Fruit fly (Drosophila melanogaster) whole organism, embryonic: ENCODE measurements around the gene Arv1.

Experiments
- Asciz ChIP-seq: fragments of 200-800 bp; sonication (Bioruptor generic); optimal IDR thresholded peaks from 2 replicates; lab custom pipeline; 2017; ENCODE audit warnings: missing biosample characterization, mild to moderate bottlenecking, missing genetic modification characterization, missing genetic modification reagents
- CG10543 ChIP-seq: fragments of 200-800 bp; sonication (Bioruptor generic); optimal IDR thresholded peaks from 3 replicates; lab custom pipeline; 2017; ENCODE audit warnings: missing biosample characterization, mild to moderate bottlenecking, missing genetic modification characterization, moderate library complexity
- CG11695 ChIP-seq: fragments of 200-800 bp; sonication (Bioruptor generic); IDR thresholded peaks from 3 replicates; pipeline ENCODE4 v1.3.6; 2022; ENCODE audit warnings: missing biosample characterization, missing genetic modification characterization
- CG12236 ChIP-seq: fragments of 200-800 bp; sonication (Bioruptor generic); optimal IDR thresholded peaks from 2 replicates; lab custom pipeline; 2016; ENCODE audit warnings: missing biosample characterization, missing genetic modification characterization
- CG13287 ChIP-seq: fragments of 200-800 bp; sonication (Bioruptor generic); IDR thresholded peaks from 2 replicates; pipeline ENCODE4 v1.3.6; 2022; ENCODE audit warnings: missing biosample characterization, missing genetic modification characterization; ENCODE audit not compliant: partially characterized antibody
- CG13624 ChIP-seq: fragments of 200-800 bp; sonication (Bioruptor generic); optimal IDR thresholded peaks from 2 replicates; lab custom pipeline; 2016; ENCODE audit warnings: missing biosample characterization, missing genetic modification characterization
- CG14710 ChIP-seq: fragments of 200-800 bp; sonication (Bioruptor generic); optimal IDR thresholded peaks from 3 replicates; lab custom pipeline; 2019; ENCODE audit warnings: missing biosample characterization, mild to moderate bottlenecking, missing genetic modification characterization, moderate library complexity
- CG17912 ChIP-seq: fragments of 200-800 bp; sonication (Bioruptor generic); optimal IDR thresholded peaks from 2 replicates; lab custom pipeline; 2018; ENCODE audit warnings: missing biosample characterization, mild to moderate bottlenecking, missing genetic modification characterization
- CG18599 ChIP-seq: fragments of 200-800 bp; sonication (Bioruptor generic); optimal IDR thresholded peaks from 3 replicates; lab custom pipeline; 2017; ENCODE audit warnings: missing biosample characterization, missing genetic modification characterization, mild to moderate bottlenecking, moderate library complexity, missing genetic modification reagents
- CG18764 ChIP-seq: fragments of 200-800 bp; sonication (Bioruptor generic); optimal IDR thresholded peaks from 3 replicates; lab custom pipeline; 2016; ENCODE audit warnings: missing biosample characterization, missing genetic modification characterization
- CG30403 ChIP-seq: fragments of 200-800 bp; sonication (Bioruptor generic); optimal IDR thresholded peaks from 3 replicates; lab custom pipeline; 2016; ENCODE audit warnings: missing biosample characterization, missing genetic modification characterization
- CG3281 ChIP-seq: fragments of 200-800 bp; sonication (Bioruptor generic); optimal IDR thresholded peaks from 3 replicates; lab custom pipeline; 2017; ENCODE audit warnings: missing biosample characterization, mild to moderate bottlenecking, missing genetic modification characterization
- CG7271 ChIP-seq: fragments of 200-800 bp; sonication (Bioruptor generic); optimal IDR thresholded peaks from 2 replicates; lab custom pipeline; 2018; ENCODE audit warnings: missing biosample characterization, mild to moderate bottlenecking, missing genetic modification characterization, moderate library complexity
- CG7786 ChIP-seq: fragments of 200-800 bp; sonication (Bioruptor generic); optimal IDR thresholded peaks from 2 replicates; lab custom pipeline; 2016; ENCODE audit warnings: missing biosample characterization, missing genetic modification characterization
- CG8924 ChIP-seq: fragments of 200-800 bp; optimal IDR thresholded peaks from 3 replicates; lab custom pipeline; 2019; ENCODE audit warnings: missing biosample characterization, mild to moderate bottlenecking, missing genetic modification characterization, moderate library complexity
- CG9437 ChIP-seq: fragments of 200-800 bp; sonication (Bioruptor generic); optimal IDR thresholded peaks from 2 replicates; lab custom pipeline; 2018; ENCODE audit warnings: missing biosample characterization, mild to moderate bottlenecking, missing genetic modification characterization
- CG9876 ChIP-seq: fragments of 200-800 bp; sonication (Bioruptor generic); optimal IDR thresholded peaks from 2 replicates; lab custom pipeline; 2016; ENCODE audit warnings: missing biosample characterization, missing genetic modification characterization
- CrebB ChIP-seq: fragments of 200-800 bp; sonication (Bioruptor generic); optimal IDR thresholded peaks from 3 replicates; lab custom pipeline; 2018; ENCODE audit warnings: missing biosample characterization, mild to moderate bottlenecking, missing genetic modification characterization
- Doc3 ChIP-seq: fragments of 200-800 bp; sonication (Bioruptor generic); IDR thresholded peaks from 3 replicates; pipeline ENCODE4 v1.3.6; 2022; ENCODE audit warnings: missing biosample characterization, missing genetic modification characterization; ENCODE audit not compliant: partially characterized antibody
- Elba2 ChIP-seq: fragments of 200-800 bp; sonication (Bioruptor generic); optimal IDR thresholded peaks from 3 replicates; lab custom pipeline; 2016; ENCODE audit warnings: missing biosample characterization, missing genetic modification characterization
- Fer3 ChIP-seq: fragments of 200-800 bp; sonication (Bioruptor generic); optimal IDR thresholded peaks from 2 replicates; lab custom pipeline; 2018; ENCODE audit warnings: missing biosample characterization, mild to moderate bottlenecking, missing genetic modification characterization, moderate library complexity
- HmgD ChIP-seq: fragments of 200-800 bp; sonication (Bioruptor generic); optimal IDR thresholded peaks from 3 replicates; lab custom pipeline; 2016; ENCODE audit warnings: missing biosample characterization, missing genetic modification characterization
- HmgZ ChIP-seq: fragments of 200-800 bp; sonication (Bioruptor generic); optimal IDR thresholded peaks from 2 replicates; lab custom pipeline; 2018; ENCODE audit warnings: missing biosample characterization, mild to moderate bottlenecking, missing genetic modification characterization
- Hr78 ChIP-seq, 2 experiments: fragments of 200-800 bp in 1 of 2; fragments of >200 bp in 1 of 2; sonication (Bioruptor generic) in 1 of 2; optimal IDR thresholded peaks; 2 replicates each; lab custom pipeline; 2017 to 2019; ENCODE audit warnings: missing biosample characterization in 2 of 2, missing genetic modification characterization in 2 of 2, mild to moderate bottlenecking in 1 of 2, moderate library complexity in 1 of 2
- Lhr ChIP-seq: fragments of 200-800 bp; sonication (Bioruptor generic); optimal IDR thresholded peaks from 3 replicates; lab custom pipeline; 2017; ENCODE audit warnings: mild to moderate bottlenecking, missing biosample characterization, missing genetic modification reagents, missing genetic modification characterization
- NK7.1 ChIP-seq: fragments of 200-800 bp; sonication (Bioruptor generic); optimal IDR thresholded peaks from 3 replicates; lab custom pipeline; 2016; ENCODE audit warnings: missing biosample characterization, missing genetic modification characterization
- Neu2 ChIP-seq: fragments of 200-800 bp; sonication (Bioruptor generic); optimal IDR thresholded peaks from 3 replicates; lab custom pipeline; 2016; ENCODE audit warnings: missing biosample characterization, missing genetic modification characterization, borderline replicate concordance
- Oli ChIP-seq: fragments of 200-800 bp; sonication (Bioruptor generic); optimal IDR thresholded peaks from 2 replicates; lab custom pipeline; 2018; ENCODE audit warnings: missing biosample characterization, mild to moderate bottlenecking, missing genetic modification characterization, moderate library complexity
- Sin3A ChIP-seq: fragments of >200 bp; optimal IDR thresholded peaks from 2 replicates; lab custom pipeline; 2018
- Ssrp ChIP-seq: fragments of 200-800 bp; sonication (Bioruptor generic); optimal IDR thresholded peaks from 2 replicates; lab custom pipeline; 2018; ENCODE audit warnings: missing biosample characterization, mild to moderate bottlenecking, missing genetic modification characterization, moderate library complexity
- Stat92E ChIP-seq, 3 experiments: fragments of >200 bp in 2 of 3; fragments of 200-800 bp in 1 of 3; sonication (Bioruptor generic) in 1 of 3; optimal IDR thresholded peaks; 2 replicates each; lab custom pipeline; 2017 to 2019; ENCODE audit warnings: missing biosample characterization in 3 of 3, missing genetic modification characterization in 3 of 3, mild to moderate bottlenecking in 1 of 3, moderate library complexity in 1 of 3
- YL-1 ChIP-seq: fragments of 200-800 bp; sonication (Bioruptor generic); optimal IDR thresholded peaks from 3 replicates; lab custom pipeline; 2017; ENCODE audit warnings: missing biosample characterization, mild to moderate bottlenecking, missing genetic modification characterization
- ase ChIP-seq: fragments of 200-800 bp; sonication (Bioruptor generic); IDR thresholded peaks from 3 replicates; pipeline ENCODE4 v1.3.6; 2022; ENCODE audit warnings: missing biosample characterization, missing genetic modification characterization
- chn ChIP-seq: fragments of 200-800 bp; sonication (Bioruptor generic); optimal IDR thresholded peaks from 2 replicates; lab custom pipeline; 2016; ENCODE audit warnings: missing biosample characterization, missing genetic modification characterization
- dmrt99B ChIP-seq: fragments of 200-800 bp; sonication (Bioruptor generic); optimal IDR thresholded peaks from 2 replicates; lab custom pipeline; 2018; ENCODE audit warnings: missing biosample characterization, mild to moderate bottlenecking, missing genetic modification characterization, moderate library complexity
- dysf ChIP-seq: fragments of 200-800 bp; sonication (Bioruptor generic); IDR thresholded peaks from 3 replicates; pipeline ENCODE4 v1.3.6; 2022; ENCODE audit warnings: missing biosample characterization, missing genetic modification characterization
- eyg ChIP-seq: fragments of 200-800 bp; sonication (Bioruptor generic); optimal IDR thresholded peaks from 3 replicates; lab custom pipeline; 2016; ENCODE audit warnings: missing biosample characterization, missing genetic modification characterization
- fu2 ChIP-seq: fragments of 200-800 bp; sonication (Bioruptor generic); optimal IDR thresholded peaks from 2 replicates; lab custom pipeline; 2016; ENCODE audit warnings: missing biosample characterization, missing genetic modification characterization
- gem ChIP-seq: fragments of 200-800 bp; sonication (Bioruptor generic); optimal IDR thresholded peaks from 2 replicates; lab custom pipeline; 2019; ENCODE audit warnings: missing biosample characterization, mild to moderate bottlenecking, missing genetic modification characterization, moderate library complexity
- lilli ChIP-seq: fragments of 200-800 bp; sonication (Bioruptor generic); optimal IDR thresholded peaks from 3 replicates; lab custom pipeline; 2016; ENCODE audit warnings: missing biosample characterization, missing genetic modification characterization
- lola ChIP-seq, 3 experiments: fragments of >200 bp in 2 of 3; fragments of 200-800 bp in 1 of 3; sonication (Bioruptor generic) in 1 of 3; optimal IDR thresholded peaks; 2 replicates each; lab custom pipeline; 2017 to 2019; ENCODE audit warnings: missing biosample characterization in 3 of 3, missing genetic modification characterization in 3 of 3, mild to moderate bottlenecking in 1 of 3, moderate library complexity in 1 of 3
- nom ChIP-seq: fragments of 200-800 bp; sonication (Bioruptor generic); optimal IDR thresholded peaks from 2 replicates; lab custom pipeline; 2017; ENCODE audit warnings: missing biosample characterization, missing genetic modification characterization, mild to moderate bottlenecking, moderate library complexity, missing genetic modification reagents
- pros ChIP-seq: fragments of 200-800 bp; sonication (Bioruptor generic); optimal IDR thresholded peaks from 3 replicates; lab custom pipeline; 2019; ENCODE audit warnings: missing biosample characterization, mild to moderate bottlenecking, missing genetic modification characterization, moderate library complexity
- rib ChIP-seq: fragments of 200-800 bp; sonication (Bioruptor generic); IDR thresholded peaks from 2 replicates; pipeline ENCODE4 v1.3.6; 2022; ENCODE audit warnings: missing biosample characterization, missing genetic modification characterization
- so ChIP-seq: fragments of 200-800 bp; sonication (Bioruptor generic); IDR thresholded peaks from 3 replicates; pipeline ENCODE4 v1.3.6; 2022; ENCODE audit warnings: missing biosample characterization, missing genetic modification characterization
- sqz ChIP-seq: fragments of 200-800 bp; sonication (Bioruptor generic); optimal IDR thresholded peaks from 3 replicates; lab custom pipeline; 2018; ENCODE audit warnings: missing biosample characterization, mild to moderate bottlenecking, missing genetic modification characterization
- stc ChIP-seq: fragments of 200-800 bp; sonication (Bioruptor generic); IDR thresholded peaks from 2 replicates; pipeline ENCODE4 v1.3.6; 2022; ENCODE audit warnings: missing biosample characterization, missing genetic modification characterization
- vvl ChIP-seq: fragments of 200-800 bp; sonication (Bioruptor generic); IDR thresholded peaks from 2 replicates; pipeline ENCODE4 v1.3.6; 2022; ENCODE audit warnings: missing biosample characterization, missing genetic modification characterization
- zfh2 ChIP-seq: fragments of 200-800 bp; sonication (Bioruptor generic); optimal IDR thresholded peaks from 2 replicates; lab custom pipeline; 2016; ENCODE audit warnings: missing biosample characterization, missing genetic modification characterization

Gene Arv1

DNA sequence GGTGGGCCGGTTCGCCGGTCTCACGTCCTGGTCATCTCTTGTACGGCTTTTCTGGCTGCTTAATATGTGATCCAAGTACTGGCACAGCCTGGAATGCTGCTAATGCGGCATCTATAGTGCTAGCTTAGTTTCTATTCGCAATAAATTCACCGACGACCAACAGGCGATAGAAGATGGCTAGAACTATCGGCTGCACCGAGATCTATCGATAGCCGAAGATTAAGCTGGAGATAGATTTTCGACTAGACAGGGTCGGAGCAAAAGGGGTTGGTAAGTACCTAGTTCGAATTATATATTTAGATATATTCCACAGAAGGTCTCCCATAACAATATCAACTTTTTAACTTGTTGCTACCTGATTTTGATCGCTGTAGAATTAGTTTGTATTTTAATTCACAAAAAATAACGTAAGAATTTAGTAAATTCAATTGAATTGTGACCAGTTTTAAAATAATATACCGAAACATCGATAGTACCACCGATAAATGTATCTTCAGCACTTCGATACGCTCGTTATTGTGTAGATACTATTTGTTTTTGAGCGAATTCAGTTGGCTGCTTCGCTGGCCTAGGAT, 21.7 kb downstream of the Arv1 start, which contains the start of the genes Glg1 and M6 (continued):
- TF ChIP-seq CG3281 (GFP tag; lab: Kevin White, UChicago) (peak; percentile 69), vvl (GFP tag; lab: Robert Waterston, UW) (peak; percentile 64; the same call in 1 of the 2 replicates), lola (GFP tag; optimal IDR thresholded peaks at IDR 0.05; lab: Kevin White, UChicago) (peak in 1 of 3 experiments; percentile 65), NK7.1 (no peak), nom (no peak), YL-1 (GFP tag; lab: Kevin White, UChicago) (peak; percentile 78), ase (GFP tag; lab: Robert Waterston, UW) (peak; percentile 57; the same call in 2 of the 3 replicates), CrebB (tag; lab: Kevin White, UChicago) (no peak), lilli (GFP tag; lab: Kevin White, UChicago) (peak; percentile 81), HmgD (GFP tag; lab: Kevin White, UChicago) (peak; percentile 42), rib (GFP tag; lab: Robert Waterston, UW) (no peak), CG30403 (GFP tag; lab: Kevin White, UChicago) (peak; percentile 82), CG8924 (tag; lab: Kevin White, UChicago) (peak; percentile 73), dysf (GFP tag; lab: Robert Waterston, UW) (peak; percentile 55; the same call in 2 of the 3 replicates), CG14710 (peak; percentile 83), CG17912 (no peak), CG9876 (GFP tag; lab: Kevin White, UChicago) (peak; percentile 0), pros (GFP tag; lab: Kevin White, UChicago) (no peak), so (no peak), gem (tag; lab: Kevin White, UChicago) (peak; percentile 82), stc (GFP tag; lab: Robert Waterston, UW) (no peak), CG12236 (GFP tag; lab: Kevin White, UChicago) (peak; percentile 6), CG18599 (GFP tag; lab: Kevin White, UChicago) (peak; percentile 77)

dm6 chr3L:21501928-21502327, 27.2 kb downstream of the Arv1 start:
- TF ChIP-seq Lhr (GFP tag; lab: Kevin White, UChicago) (no peak), Asciz (peak; percentile 5), Fer3 (tag; lab: Kevin White, UChicago) (peak; percentile 41), Stat92E (GFP tag; optimal IDR thresholded peaks at IDR 0.05; lab: Kevin White, UChicago) (no peak), sqz (GFP tag; lab: Kevin White, UChicago) (no peak), CG18764 (GFP tag; lab: Kevin White, UChicago) (no peak), Ssrp (tag; lab: Kevin White, UChicago) (no peak), eyg (no peak), Elba2 (GFP tag; lab: Kevin White, UChicago) (no peak), CG10543 (GFP tag; lab: Kevin White, UChicago) (no peak), fu2 (GFP tag; lab: Kevin White, UChicago) (no peak), zfh2 (GFP tag; lab: Kevin White, UChicago) (peak; percentile 14), HmgZ (peak; percentile 13), chn (GFP tag; lab: Kevin White, UChicago) (no peak), Oli (no peak), Sin3A (no peak), Hr78 (GFP tag; optimal IDR thresholded peaks at IDR 0.05; lab: Kevin White, UChicago) (peak in 1 of 2 experiments; percentile 65), Doc3 (GFP tag; lab: Robert Waterston, UW) (no peak), CG9437 (GFP tag; lab: Kevin White, UChicago) (no peak), CG7271 (tag; lab: Kevin White, UChicago) (no peak), CG13624 (GFP tag; lab: Kevin White, UChicago) (peak; percentile 9), Neu2 (GFP tag; lab: Kevin White, UChicago) (no peak), CG7786 (GFP tag; lab: Kevin White, UChicago) (peak; percentile 1), dmrt99B (tag; lab: Kevin White, UChicago) (peak; percentile 22), dysf (GFP tag; lab: Robert Waterston, UW) (peak; percentile 53; the same call in 2 of the 3 replicates), CG13287 (GFP tag; lab: Robert Waterston, UW) (no peak), CG11695 (GFP tag; lab: Robert Waterston, UW) (peak; percentile 46; the same call in 1 of the 3 replicates)
